Worm (Caenorhabditis elegans): ENCODE data around the gene F37C12.14.

The F37C12.14 gene

ce11 chrIII:7159246-7159645, 26.1 kb downstream of the F37C12.14 start:
- no peak for TF ChIP-seq hnd-1 (tag; optimal IDR thresholded peaks at IDR 0.05)
- TF ChIP-seq ets-7 (tag; optimal IDR thresholded peaks at IDR 0.05), result no peak
- TF ChIP-seq scrt-1 (GFP tag; IDR thresholded peaks at IDR 0.05), result no peak
- TF ChIP-seq ama-1 (optimal IDR thresholded peaks at IDR 0.05), result no peak
- TF ChIP-seq ceh-13 (GFP tag; optimal IDR thresholded peaks at IDR 0.05), result no peak
- TF ChIP-seq tbx-11 (GFP tag; IDR thresholded peaks at IDR 0.05), result no peak
- no peak for TF ChIP-seq F13C5.2 (tag; optimal IDR thresholded peaks at IDR 0.05)
- no peak for TF ChIP-seq pes-1 (GFP tag; IDR thresholded peaks at IDR 0.05)

- TF ChIP-seq tbx-11 (GFP tag; IDR thresholded peaks at IDR 0.05), result no peak
- no peak for TF ChIP-seq ets-7 (tag; optimal IDR thresholded peaks at IDR 0.05)
- TF ChIP-seq B0310.2 (tag; optimal IDR thresholded peaks at IDR 0.05), result no peak
- no peak for TF ChIP-seq tbx-37 (GFP tag; conservative IDR thresholded peaks at IDR 0.05)
- no peak for TF ChIP-seq tra-4 (tag; optimal IDR thresholded peaks at IDR 0.05)
- no peak for TF ChIP-seq hmg-4 (GFP tag; optimal IDR thresholded peaks at IDR 0.05)
- no peak for TF ChIP-seq ama-1 (optimal IDR thresholded peaks at IDR 0.05)
- TF ChIP-seq aly-1 (tag; optimal IDR thresholded peaks at IDR 0.05), result no peak
Measured at ce11 chrIII:7158709-7159108, 26.7 kb downstream of the F37C12.14 start, which contains the start of gene nuo-4. nuo-4 (minus strand) TSS chrIII:7158809.

ce11 chrIII:7155631-7156030, 29.7 kb downstream of the F37C12.14 start:
- TF ChIP-seq hmg-4 (GFP tag; optimal IDR thresholded peaks at IDR 0.05) (peak; percentile 2), F13C5.2 (tag; optimal IDR thresholded peaks at IDR 0.05) (peak; percentile 70), tbx-37 (GFP tag; conservative IDR thresholded peaks at IDR 0.05) (no peak), scrt-1 (GFP tag; IDR thresholded peaks at IDR 0.05) (no peak), tra-4 (tag; optimal IDR thresholded peaks at IDR 0.05) (no peak), flt-1 (GFP tag; IDR thresholded peaks at IDR 0.05) (peak; percentile 3; the same call in 1 of the 2 replicates), sea-1 (GFP tag; conservative IDR thresholded peaks at IDR 0.05) (0 out of 2 replicates have a peak, but pooled peaks have one; percentile 28)

ce11 chrIII:7154526-7154925, 30.8 kb downstream of the F37C12.14 start:
- TF ChIP-seq scrt-1 (GFP tag; IDR thresholded peaks at IDR 0.05) (no peak), B0310.2 (tag; optimal IDR thresholded peaks at IDR 0.05) (no peak), hmbx-1 (tag; optimal IDR thresholded peaks at IDR 0.05) (no peak), hnd-1 (tag; optimal IDR thresholded peaks at IDR 0.05) (no peak), flt-1 (GFP tag; IDR thresholded peaks at IDR 0.05) (no peak), tbx-37 (GFP tag; conservative IDR thresholded peaks at IDR 0.05) (no peak), sea-1 (GFP tag; conservative IDR thresholded peaks at IDR 0.05) (no peak), aly-1 (tag; optimal IDR thresholded peaks at IDR 0.05) (no peak), ets-7 (tag; optimal IDR thresholded peaks at IDR 0.05) (no peak), pes-1 (GFP tag; IDR thresholded peaks at IDR 0.05) (no peak), ama-1 (optimal IDR thresholded peaks at IDR 0.05) (no peak), F13C5.2 (tag; optimal IDR thresholded peaks at IDR 0.05) (no peak), hmg-4 (GFP tag; optimal IDR thresholded peaks at IDR 0.05) (no peak), ceh-36 (tag; optimal IDR thresholded peaks at IDR 0.05) (no peak), tra-4 (tag; optimal IDR thresholded peaks at IDR 0.05) (no peak), tbx-11 (GFP tag; IDR thresholded peaks at IDR 0.05) (no peak), ceh-13 (GFP tag; optimal IDR thresholded peaks at IDR 0.05) (no peak)

ce11 chrIII:7153747-7154238, 31.6 kb downstream of the F37C12.14 start, which contains the start of gene ogt-1:
ogt-1 (minus strand) TSS chrIII:7153797.
- no peak for TF ChIP-seq pes-1 (GFP tag; IDR thresholded peaks at IDR 0.05)
- TF ChIP-seq flt-1 (GFP tag; IDR thresholded peaks at IDR 0.05), result no peak
- TF ChIP-seq ceh-13 (GFP tag; optimal IDR thresholded peaks at IDR 0.05), result no peak
- no peak for TF ChIP-seq ets-7 (tag; optimal IDR thresholded peaks at IDR 0.05)
- peak; percentile 32 for TF ChIP-seq F13C5.2 (tag; optimal IDR thresholded peaks at IDR 0.05)
- TF ChIP-seq ama-1 (optimal IDR thresholded peaks at IDR 0.05), result no peak
- no peak for TF ChIP-seq sea-1 (GFP tag; conservative IDR thresholded peaks at IDR 0.05)
- TF ChIP-seq hmbx-1 (tag; optimal IDR thresholded peaks at IDR 0.05), result no peak
- no peak for TF ChIP-seq scrt-1 (GFP tag; IDR thresholded peaks at IDR 0.05)
- peak; percentile 25 for TF ChIP-seq hmg-4 (GFP tag; optimal IDR thresholded peaks at IDR 0.05)

ce11 chrIII:7152569-7152968, 32.8 kb downstream of the F37C12.14 start:
- no peak for TF ChIP-seq scrt-1 (GFP tag; IDR thresholded peaks at IDR 0.05)
- TF ChIP-seq tbx-11 (GFP tag; IDR thresholded peaks at IDR 0.05), result no peak
- no peak for TF ChIP-seq tbx-37 (GFP tag; conservative IDR thresholded peaks at IDR 0.05)
- TF ChIP-seq sea-1 (GFP tag; conservative IDR thresholded peaks at IDR 0.05), result no peak
- no peak for TF ChIP-seq flt-1 (GFP tag; IDR thresholded peaks at IDR 0.05)
- no peak for TF ChIP-seq hmbx-1 (tag; optimal IDR thresholded peaks at IDR 0.05)
- TF ChIP-seq F13C5.2 (tag; optimal IDR thresholded peaks at IDR 0.05), result no peak
- no peak for TF ChIP-seq ets-7 (tag; optimal IDR thresholded peaks at IDR 0.05)
- TF ChIP-seq ama-1 (optimal IDR thresholded peaks at IDR 0.05), result no peak
- TF ChIP-seq hnd-1 (tag; optimal IDR thresholded peaks at IDR 0.05), result no peak
- no peak for TF ChIP-seq aly-1 (tag; optimal IDR thresholded peaks at IDR 0.05)
- TF ChIP-seq ceh-13 (GFP tag; optimal IDR thresholded peaks at IDR 0.05), result no peak
- TF ChIP-seq B0310.2 (tag; optimal IDR thresholded peaks at IDR 0.05), result no peak
- TF ChIP-seq tra-4 (tag; optimal IDR thresholded peaks at IDR 0.05), result no peak
- no peak for TF ChIP-seq hmg-4 (GFP tag; optimal IDR thresholded peaks at IDR 0.05)

ce11 chrIII:7150162-7150561, 35.2 kb downstream of the F37C12.14 start:
- TF ChIP-seq aly-1 (tag; optimal IDR thresholded peaks at IDR 0.05) (no peak), scrt-1 (GFP tag; IDR thresholded peaks at IDR 0.05) (no peak), ceh-13 (GFP tag; optimal IDR thresholded peaks at IDR 0.05) (no peak), tbx-37 (GFP tag; conservative IDR thresholded peaks at IDR 0.05) (no peak), ama-1 (optimal IDR thresholded peaks at IDR 0.05) (no peak), tbx-11 (GFP tag; IDR thresholded peaks at IDR 0.05) (no peak), flt-1 (GFP tag; IDR thresholded peaks at IDR 0.05) (no peak), pes-1 (GFP tag; IDR thresholded peaks at IDR 0.05) (no peak), ceh-36 (tag; optimal IDR thresholded peaks at IDR 0.05) (no peak), hnd-1 (tag; optimal IDR thresholded peaks at IDR 0.05) (no peak), hmg-4 (GFP tag; optimal IDR thresholded peaks at IDR 0.05) (no peak), F13C5.2 (tag; optimal IDR thresholded peaks at IDR 0.05) (no peak), B0310.2 (tag; optimal IDR thresholded peaks at IDR 0.05) (no peak), hmbx-1 (tag; optimal IDR thresholded peaks at IDR 0.05) (no peak), tra-4 (tag; optimal IDR thresholded peaks at IDR 0.05) (no peak), ets-7 (tag; optimal IDR thresholded peaks at IDR 0.05) (no peak), sea-1 (GFP tag; conservative IDR thresholded peaks at IDR 0.05) (no peak)

Data from whole organism, early embryonic.